Worm (Caenorhabditis elegans) whole organism, L4/young adult: ENCODE data around the gene hyls-1.

Source experiments
- dao-5 ChIP-seq: sonication (generic microtip); optimal IDR thresholded peaks from 2 replicates; lab custom pipeline; 2016; ENCODE audit warnings: missing genotype, missing genetic modification characterization, moderate library complexity, missing compliant biosample characterization
- him-1 ChIP-seq: sonication (generic microtip); optimal IDR thresholded peaks from 2 replicates; lab custom pipeline; 2016; ENCODE audit warnings: missing genotype, missing genetic modification reagents, missing genetic modification characterization, missing compliant biosample characterization

ce11 chrV:7234726-7235125, 2.5 kb upstream of the hyls-1 start, which contains the start of gene C05C8.5:
- TF ChIP-seq him-1 (tag; lab: Kevin White, UChicago) = no peak
- TF ChIP-seq dao-5 = no peak
